Worm (Caenorhabditis elegans): ENCODE results near the gene M57.1.

The M57.1 gene

ce11 chrIV:3551777-3552462 is 19.7 kb downstream of the M57.1 start (continued):
- TF ChIP-seq ztf-4 (tag; optimal IDR thresholded peaks at IDR 0.05) (no peak), sma-9 (GFP tag; optimal IDR thresholded peaks at IDR 0.05) (peak; percentile 67), sma-9 (tag; optimal IDR thresholded peaks at IDR 0.05) (no peak), dmd-4 (tag; optimal IDR thresholded peaks at IDR 0.05) (no peak), R02D3.7 (tag; optimal IDR thresholded peaks at IDR 0.05) (no peak), unc-62 (GFP tag; optimal IDR thresholded peaks at IDR 0.05) (no peak), ceh-82 (tag; optimal IDR thresholded peaks at IDR 0.05) (no peak), ceh-16 (tag; optimal IDR thresholded peaks at IDR 0.05) (no peak), nhr-25 (tag; optimal IDR thresholded peaks at IDR 0.05) (no peak), lin-11 (tag; optimal IDR thresholded peaks at IDR 0.05) (peak; percentile 65), nhr-237 (tag; optimal IDR thresholded peaks at IDR 0.05) (no peak), zag-1 (tag; optimal IDR thresholded peaks at IDR 0.05) (no peak), lin-13 (GFP tag; optimal IDR thresholded peaks at IDR 0.05) (no peak)

DNA sequence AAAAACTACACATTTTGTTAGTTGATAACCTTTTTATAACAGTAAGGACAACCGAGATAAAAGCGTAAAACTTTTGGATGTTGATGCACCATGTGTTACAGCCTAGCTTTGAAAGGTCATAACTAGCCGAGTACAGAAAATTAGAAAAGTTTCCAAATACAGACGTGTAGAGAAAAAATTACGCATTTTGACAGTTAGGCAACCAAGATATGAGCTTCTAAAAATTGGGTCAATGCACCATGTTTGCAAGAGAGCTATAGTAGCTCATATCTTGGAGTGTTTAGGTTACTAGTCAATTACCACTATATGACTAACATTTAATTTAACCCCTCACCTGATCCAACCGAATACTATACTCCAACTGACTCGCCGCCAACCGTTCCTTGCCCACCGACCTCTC is 20.7 kb downstream of the M57.1 start:
- TF ChIP-seq sma-3 (GFP tag; optimal IDR thresholded peaks at IDR 0.05) (no peak), peb-1 (tag; optimal IDR thresholded peaks at IDR 0.05) (no peak), dmd-4 (tag; optimal IDR thresholded peaks at IDR 0.05) (no peak), ZK546.5 (tag; optimal IDR thresholded peaks at IDR 0.05) (no peak), ama-1 (optimal IDR thresholded peaks at IDR 0.05) (no peak), sma-9 (GFP tag; optimal IDR thresholded peaks at IDR 0.05) (no peak), sma-9 (tag; optimal IDR thresholded peaks at IDR 0.05) (no peak), ztf-4 (tag; optimal IDR thresholded peaks at IDR 0.05) (no peak), ceh-82 (tag; optimal IDR thresholded peaks at IDR 0.05) (no peak), lin-13 (GFP tag; optimal IDR thresholded peaks at IDR 0.05) (no peak), snpc-4 (tag; optimal IDR thresholded peaks at IDR 0.05) (no peak), gmeb-1 (tag; optimal IDR thresholded peaks at IDR 0.05) (no peak), aly-2 (tag; optimal IDR thresholded peaks at IDR 0.05) (no peak)

DNA sequence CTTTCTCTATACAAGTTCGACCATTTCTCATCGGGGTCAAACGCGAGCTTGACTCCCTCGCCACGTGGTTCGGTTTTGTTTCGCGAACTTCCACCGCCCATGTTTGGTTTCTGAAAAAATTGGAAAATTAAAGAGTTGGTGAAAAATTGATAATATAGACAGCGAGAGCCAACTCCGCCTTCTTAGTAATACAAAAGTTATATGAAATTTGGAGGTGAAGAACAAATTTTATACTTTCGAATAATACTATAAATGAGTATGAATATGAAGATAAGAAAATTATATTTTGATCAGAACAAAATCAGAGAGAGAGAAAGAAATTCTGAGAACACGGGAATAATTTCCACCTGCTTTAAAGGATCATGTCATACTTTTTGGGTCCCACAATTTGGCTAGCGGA is 25.1 kb downstream of the M57.1 start, which contains the start of gene osm-9:
TSS of gene osm-9 (minus strand) at position 101 of the 400 bp plus-strand sequence.
- no peak for TF ChIP-seq gmeb-1 (tag; optimal IDR thresholded peaks at IDR 0.05)
- no peak for TF ChIP-seq mbf-1 (tag; optimal IDR thresholded peaks at IDR 0.05)
- TF ChIP-seq ztf-11 (tag; optimal IDR thresholded peaks at IDR 0.05): no peak
- TF ChIP-seq lin-39 (tag; optimal IDR thresholded peaks at IDR 0.05): no peak
- TF ChIP-seq ceh-82 (tag; optimal IDR thresholded peaks at IDR 0.05): no peak
- no peak for TF ChIP-seq elt-1 (tag; optimal IDR thresholded peaks at IDR 0.05)
- no peak for TF ChIP-seq ztf-1 (GFP tag; conservative IDR thresholded peaks at IDR 0.05)
- TF ChIP-seq nhr-6 (tag; optimal IDR thresholded peaks at IDR 0.05): no peak
- TF ChIP-seq unc-39 (tag; optimal IDR thresholded peaks at IDR 0.05): no peak
- TF ChIP-seq zag-1 (tag; optimal IDR thresholded peaks at IDR 0.05): no peak
- TF ChIP-seq lin-11 (tag; optimal IDR thresholded peaks at IDR 0.05): no peak
- no peak for TF ChIP-seq lsy-2 (tag; optimal IDR thresholded peaks at IDR 0.05)
- no peak for TF ChIP-seq unc-62 (GFP tag; optimal IDR thresholded peaks at IDR 0.05)
- no peak for TF ChIP-seq dmd-4 (tag; optimal IDR thresholded peaks at IDR 0.05)
- no peak for TF ChIP-seq ZK546.5 (tag; optimal IDR thresholded peaks at IDR 0.05)
- TF ChIP-seq egl-27 (tag; optimal IDR thresholded peaks at IDR 0.05): no peak
- TF ChIP-seq nhr-12 (tag; optimal IDR thresholded peaks at IDR 0.05): no peak
- TF ChIP-seq R02D3.7 (tag; optimal IDR thresholded peaks at IDR 0.05): no peak

- TF ChIP-seq ztf-4 (tag; optimal IDR thresholded peaks at IDR 0.05) (no peak), dmd-4 (tag; optimal IDR thresholded peaks at IDR 0.05) (no peak), gmeb-1 (tag; optimal IDR thresholded peaks at IDR 0.05) (no peak), nhr-25 (tag; optimal IDR thresholded peaks at IDR 0.05) (no peak), lin-39 (tag; optimal IDR thresholded peaks at IDR 0.05) (no peak), unc-39 (tag; optimal IDR thresholded peaks at IDR 0.05) (no peak), F13H6.1 (tag; optimal IDR thresholded peaks at IDR 0.05) (no peak), mab-5 (tag; optimal IDR thresholded peaks at IDR 0.05) (no peak), crh-2 (tag; optimal IDR thresholded peaks at IDR 0.05) (no peak), sem-4 (tag; optimal IDR thresholded peaks at IDR 0.05) (no peak), ceh-82 (tag; optimal IDR thresholded peaks at IDR 0.05) (no peak), lin-11 (tag; optimal IDR thresholded peaks at IDR 0.05) (no peak), peb-1 (tag; optimal IDR thresholded peaks at IDR 0.05) (no peak), sma-9 (GFP tag; optimal IDR thresholded peaks at IDR 0.05) (no peak), sma-9 (tag; optimal IDR thresholded peaks at IDR 0.05) (no peak), nhr-129 (tag; optimal IDR thresholded peaks at IDR 0.05) (no peak), C34F6.9 (tag; optimal IDR thresholded peaks at IDR 0.05) (no peak), sma-3 (GFP tag; optimal IDR thresholded peaks at IDR 0.05) (no peak)
Measured at ce11 chrIV:3559201-3559600, 26.9 kb downstream of the M57.1 start.
